Worm (Caenorhabditis elegans) whole organism, L4 larva: ENCODE measurements around the gene hipr-1.

Source experiments
- F10B5.3 ChIP-seq: sonication (generic microtip); optimal IDR thresholded peaks from 2 replicates; lab custom pipeline; 2016; ENCODE audit warnings: mild to moderate bottlenecking, missing genetic modification characterization, missing compliant biosample characterization
- F26F4.8 ChIP-seq: fragments of 200-800 bp; sonication (Bioruptor generic); conservative IDR thresholded peaks from 2 replicates; pipeline ENCODE4 v1.3.6; 2022; ENCODE audit warnings: missing genetic modification characterization, missing compliant biosample characterization
- F44E2.7 ChIP-seq: fragments of 200-800 bp; sonication (Bioruptor generic); IDR thresholded peaks from 2 replicates; pipeline ENCODE4 v2.1.2; 2022; ENCODE audit warnings: missing genetic modification characterization, missing compliant biosample characterization
- ZK546.5 ChIP-seq, 2 experiments: sonication (generic microtip); optimal IDR thresholded peaks; 2 replicates each; lab custom pipeline; 2017; ENCODE audit warnings: missing biosample characterization in 2 of 2, missing genetic modification characterization in 2 of 2
- aha-1 ChIP-seq: fragments of 150-350 bp; peaks from one replicate; lab custom pipeline; 2014; ENCODE audit warnings: missing biosample characterization, missing genetic modification characterization
- ceh-44 ChIP-seq: fragments of 200-800 bp; sonication (Bioruptor generic); IDR thresholded peaks from 2 replicates; pipeline ENCODE4 v1.3.6; 2022; ENCODE audit warnings: missing genetic modification reagents, missing genetic modification characterization, missing compliant biosample characterization
- ces-1 ChIP-seq: fragments of 150-350 bp; sonication (generic microtip); optimal IDR thresholded peaks from 4 replicates; lab custom pipeline; 2014; ENCODE audit warnings: missing biosample characterization, missing genetic modification reagents, missing genetic modification characterization
- ctbp-1 ChIP-seq: fragments of 200-800 bp; sonication (Bioruptor generic); IDR thresholded peaks from 2 replicates; pipeline ENCODE4 v1.3.6; 2022; ENCODE audit warnings: missing genetic modification reagents, missing genetic modification characterization, missing compliant biosample characterization
- daf-12 ChIP-seq: fragments of 150-350 bp; optimal IDR thresholded peaks from 2 replicates; lab custom pipeline; 2014; ENCODE audit warnings: missing biosample characterization, missing genetic modification reagents, missing genetic modification characterization
- daf-16 ChIP-seq, 3 experiments: sonication (generic microtip); optimal IDR thresholded peaks; 2 replicates each; lab custom pipeline; 2016 to 2017; ENCODE audit warnings: missing genetic modification characterization in 3 of 3, missing genetic modification reagents in 3 of 3, mild to moderate bottlenecking in 2 of 3, missing compliant biosample characterization in 2 of 3, missing biosample characterization in 1 of 3, moderate library complexity in 1 of 3
- dmd-6 ChIP-seq: fragments of 200-800 bp; sonication (Bioruptor generic); IDR thresholded peaks from 2 replicates; pipeline ENCODE4 v1.3.6; 2022; ENCODE audit warnings: missing genetic modification reagents, missing genetic modification characterization, missing compliant biosample characterization
- dpl-1 ChIP-seq: fragments of 150-350 bp; optimal IDR thresholded peaks from 2 replicates; lab custom pipeline; 2014; ENCODE audit warnings: missing biosample characterization, missing genetic modification reagents, missing genetic modification characterization
- duxl-1 ChIP-seq: sonication (generic microtip); optimal IDR thresholded peaks from 2 replicates; lab custom pipeline; 2016; ENCODE audit warnings: mild to moderate bottlenecking, missing genetic modification characterization, moderate library complexity, missing compliant biosample characterization; ENCODE audit not compliant: poor library complexity
- egl-27 ChIP-seq: sonication (generic microtip); optimal IDR thresholded peaks from 3 replicates; lab custom pipeline; 2017; ENCODE audit warnings: missing biosample characterization, missing genetic modification reagents, missing genetic modification characterization
- egl-43 ChIP-seq: fragments of 200-800 bp; sonication (Bioruptor generic); IDR thresholded peaks from 2 replicates; pipeline ENCODE4 v1.3.6; 2022; ENCODE audit warnings: missing genetic modification reagents, missing genetic modification characterization, missing compliant biosample characterization
- hlh-11 ChIP-seq: fragments of 200-800 bp; sonication (Bioruptor generic); optimal IDR thresholded peaks from 2 replicates; lab custom pipeline; 2018; ENCODE audit warnings: mild to moderate bottlenecking, missing genetic modification characterization, missing compliant biosample characterization
- hlh-30 ChIP-seq: sonication (generic microtip); optimal IDR thresholded peaks from 2 replicates; lab custom pipeline; 2017; ENCODE audit warnings: antibody characterized with exemption, mild to moderate bottlenecking, missing genetic modification characterization, missing compliant biosample characterization; ENCODE audit not compliant: insufficient read depth
- hmg-1.1 ChIP-seq: fragments of 200-800 bp; sonication (Bioruptor generic); IDR thresholded peaks from 2 replicates; pipeline ENCODE4 v1.3.6; 2022; ENCODE audit warnings: missing genetic modification reagents, missing genetic modification characterization, missing compliant biosample characterization
- lin-38 ChIP-seq: fragments of 200-800 bp; sonication (Bioruptor generic); IDR thresholded peaks from 2 replicates; pipeline ENCODE4 v1.3.6; 2022; ENCODE audit warnings: missing genetic modification reagents, missing genetic modification characterization, missing compliant biosample characterization
- lsy-2 ChIP-seq, 2 experiments: fragments of 150-350 bp in 1 of 2; sonication (generic microtip) in 1 of 2; optimal IDR thresholded peaks; 2 replicates each; lab custom pipeline; 2014 to 2017; ENCODE audit warnings: missing biosample characterization in 2 of 2, missing genetic modification characterization in 2 of 2
- mdl-1 ChIP-seq, 2 experiments: fragments of 150-350 bp in 1 of 2; sonication (generic microtip) in 1 of 2; optimal IDR thresholded peaks; 2 replicates each; lab custom pipeline; 2014 to 2017; ENCODE audit warnings: missing biosample characterization in 2 of 2, missing genetic modification characterization in 2 of 2
- mep-1 ChIP-seq: fragments of 150-350 bp; sonication (generic microtip); optimal IDR thresholded peaks from 3 replicates; lab custom pipeline; 2014; ENCODE audit warnings: missing biosample characterization, missing genetic modification characterization
- mxl-2 ChIP-seq: fragments of 200-800 bp; sonication (Bioruptor generic); conservative IDR thresholded peaks from 2 replicates; pipeline ENCODE4 v1.3.6; 2022; ENCODE audit warnings: missing genetic modification reagents, missing genetic modification characterization, missing compliant biosample characterization
- mxl-3 ChIP-seq: fragments of 200-800 bp; sonication (Bioruptor generic); optimal IDR thresholded peaks from 2 replicates; lab custom pipeline; 2018; ENCODE audit warnings: mild to moderate bottlenecking, missing genetic modification characterization, missing compliant biosample characterization
- nhr-11 ChIP-seq: fragments of 150-350 bp; optimal IDR thresholded peaks from 2 replicates; lab custom pipeline; 2014; ENCODE audit warnings: missing biosample characterization, missing genetic modification characterization
- nhr-237 ChIP-seq: sonication (generic microtip); optimal IDR thresholded peaks from 2 replicates; lab custom pipeline; 2017; ENCODE audit warnings: missing biosample characterization, missing genetic modification characterization
- nhr-48 ChIP-seq: sonication (generic microtip); optimal IDR thresholded peaks from 2 replicates; lab custom pipeline; 2016; ENCODE audit warnings: mild to moderate bottlenecking, missing genetic modification characterization, missing compliant biosample characterization
- nhr-6 ChIP-seq: fragments of 150-350 bp; optimal IDR thresholded peaks from 2 replicates; lab custom pipeline; 2014; ENCODE audit warnings: missing biosample characterization, missing genetic modification characterization
- pha-4 ChIP-seq, 2 experiments: fragments of 150-350 bp in 1 of 2; fragments of 200-800 bp in 1 of 2; sonication (Bioruptor generic) in 1 of 2; IDR thresholded peaks in 1 of 2; optimal IDR thresholded peaks in 1 of 2; 2 replicates each; pipeline versions ENCODE4 v1.3.6 to Lab custom; 2014 to 2022; ENCODE audit warnings: missing genetic modification characterization in 2 of 2, missing genetic modification reagents in 2 of 2, missing biosample characterization in 1 of 2, missing compliant biosample characterization in 1 of 2
- php-3 ChIP-seq: fragments of 200-800 bp; sonication (Bioruptor generic); IDR thresholded peaks from 2 replicates; pipeline ENCODE4 v1.3.6; 2022; ENCODE audit warnings: missing genetic modification reagents, missing genetic modification characterization, missing compliant biosample characterization
- rbr-2 ChIP-seq: sonication (generic microtip); optimal IDR thresholded peaks from 2 replicates; lab custom pipeline; 2016; ENCODE audit warnings: missing genotype, missing genetic modification characterization, missing compliant biosample characterization
- snpc-1.2 ChIP-seq: fragments of 200-800 bp; sonication (Bioruptor generic); IDR thresholded peaks from 2 replicates; pipeline ENCODE4 v1.3.6; 2022; ENCODE audit warnings: missing genetic modification reagents, missing genetic modification characterization, missing compliant biosample characterization
- snpc-4 ChIP-seq: fragments of 150-350 bp; optimal IDR thresholded peaks from 2 replicates; lab custom pipeline; 2014; ENCODE audit warnings: missing biosample characterization, missing genetic modification characterization
- tag-97 ChIP-seq: fragments of 200-800 bp; sonication (Bioruptor generic); IDR thresholded peaks from 2 replicates; pipeline ENCODE4 v1.3.6; 2022; ENCODE audit warnings: missing genetic modification characterization, missing compliant biosample characterization
- tra-1 ChIP-seq: fragments of 200-800 bp; sonication (Bioruptor generic); IDR thresholded peaks from 2 replicates; pipeline ENCODE4 v1.3.6; 2022; ENCODE audit warnings: missing genetic modification reagents, missing genetic modification characterization, missing compliant biosample characterization
- unc-130 ChIP-seq: sonication (generic microtip); optimal IDR thresholded peaks from 2 replicates; lab custom pipeline; 2016; ENCODE audit warnings: missing genetic modification reagents, missing genetic modification characterization, missing compliant biosample characterization
- unc-62 ChIP-seq, 3 experiments: fragments of 150-350 bp in 1 of 3; sonication (generic microtip); optimal IDR thresholded peaks in 2 of 3; peaks in 1 of 3; 1 replicate in 1 of 3; 2 replicates in 2 of 3; lab custom pipeline; 2014 to 2017; ENCODE audit warnings: missing biosample characterization in 3 of 3, missing genetic modification characterization in 3 of 3, missing genetic modification reagents in 3 of 3, missing genotype in 1 of 3
- zag-1 ChIP-seq: fragments of 150-350 bp; optimal IDR thresholded peaks from 2 replicates; lab custom pipeline; 2014; ENCODE audit warnings: missing biosample characterization, missing genetic modification characterization
- zip-2 ChIP-seq: fragments of 150-350 bp; optimal IDR thresholded peaks from 2 replicates; lab custom pipeline; 2014; ENCODE audit warnings: missing biosample characterization, missing genetic modification characterization

The hipr-1 gene

ce11 chrIII:8762016-8762415 lies 42.0 kb downstream of the hipr-1 start:
- TF ChIP-seq egl-27 (tag; lab: Kevin White, UChicago) (no peak), unc-62 (GFP tag; optimal IDR thresholded peaks at IDR 0.05 in 1 of 2; lab: Kevin White, UChicago) (peak in 1 of 2 experiments; percentile 91), unc-62 (tag; optimal IDR thresholded peaks at IDR 0.05; lab: Kevin White, UChicago) (no peak), dmd-6 (peak; percentile 32)

- TF ChIP-seq rbr-2 (tag; lab: Kevin White, UChicago) (no peak), lsy-2 (tag; optimal IDR thresholded peaks at IDR 0.05; lab: Kevin White, UChicago) (peak in 1 of 2 experiments; percentile 45)
Observed at ce11 chrIII:8763111-8763510, 43.1 kb downstream of the hipr-1 start.

ce11 chrIII:8765030-8765429 lies 45.0 kb downstream of the hipr-1 start:
- TF ChIP-seq mdl-1 (tag; optimal IDR thresholded peaks at IDR 0.05; lab: Kevin White, UChicago) (no peak), mxl-2 (GFP tag; lab: Robert Waterston, UW) (no peak), ZK546.5 (tag; optimal IDR thresholded peaks at IDR 0.05; lab: Kevin White, UChicago) (no peak), lin-38 (GFP tag; lab: Robert Waterston, UW) (no peak), nhr-48 (tag; lab: Kevin White, UChicago) (no peak), nhr-11 (tag; lab: Kevin White, UChicago) (no peak), duxl-1 (tag; lab: Kevin White, UChicago) (no peak), php-3 (GFP tag; lab: Robert Waterston, UW) (no peak), ceh-44 (GFP tag; lab: Robert Waterston, UW) (no peak), zag-1 (no peak), ctbp-1 (GFP tag; lab: Robert Waterston, UW) (no peak), tag-97 (no peak), egl-43 (GFP tag; lab: Robert Waterston, UW) (no peak), snpc-1.2 (no peak)

- no peak for TF ChIP-seq nhr-237
- TF ChIP-seq aha-1 (tag; lab: Kevin White, UChicago): peak; percentile 94
Observed at ce11 chrIII:8766467-8766866, 46.5 kb downstream of the hipr-1 start.

- TF ChIP-seq lsy-2 (tag; optimal IDR thresholded peaks at IDR 0.05; lab: Kevin White, UChicago): no peak
- TF ChIP-seq unc-62 (GFP tag; optimal IDR thresholded peaks at IDR 0.05 in 1 of 2; lab: Kevin White, UChicago): peak in 1 of 2 experiments; percentile 83
- no peak for TF ChIP-seq unc-62 (tag; optimal IDR thresholded peaks at IDR 0.05; lab: Kevin White, UChicago)
- TF ChIP-seq snpc-4: no peak
- TF ChIP-seq mxl-3 (GFP tag; lab: Kevin White, UChicago): peak; percentile 38
- peak; percentile 24 for TF ChIP-seq hlh-30 (tag; lab: Kevin White, UChicago)
- no peak for TF ChIP-seq dpl-1
- TF ChIP-seq aha-1 (tag; lab: Kevin White, UChicago): peak; percentile 85
Observed at ce11 chrIII:8767292-8767829, 47.4 kb downstream of the hipr-1 start, which contains the start of gene mig-22. TSS of gene mig-22 (minus strand) at chrIII:8767342.

- TF ChIP-seq lsy-2 (tag; optimal IDR thresholded peaks at IDR 0.05; lab: Kevin White, UChicago) (peak in 1 of 2 experiments; percentile 58), tra-1 (GFP tag; lab: Robert Waterston, UW) (no peak), nhr-6 (tag; lab: Kevin White, UChicago) (peak; percentile 11), pha-4 (GFP tag; IDR thresholded peaks at IDR 0.05; lab: Robert Waterston, UW) (peak; percentile 39; the same call in 1 of the 2 replicates), pha-4 (tag; optimal IDR thresholded peaks at IDR 0.05; lab: Kevin White, UChicago) (no peak), unc-130 (GFP tag; lab: Kevin White, UChicago) (peak; percentile 72), nhr-48 (tag; lab: Kevin White, UChicago) (peak; percentile 21), daf-12 (no peak), hlh-11 (tag; lab: Kevin White, UChicago) (peak; percentile 33), ces-1 (GFP tag; lab: Kevin White, UChicago) (no peak), zip-2 (no peak), mep-1 (tag; lab: Kevin White, UChicago) (peak; percentile 59), F26F4.8 (no peak), aha-1 (tag; lab: Kevin White, UChicago) (no peak), daf-16 (GFP tag; optimal IDR thresholded peaks at IDR 0.05; lab: Kevin White, UChicago) (no peak), daf-16 (tag; optimal IDR thresholded peaks at IDR 0.05; lab: Kevin White, UChicago) (peak; percentile 65), hmg-1.1 (GFP tag; lab: Robert Waterston, UW) (peak; percentile 65), F10B5.3 (tag; lab: Kevin White, UChicago) (no peak), hlh-30 (tag; lab: Kevin White, UChicago) (peak; percentile 50), F44E2.7 (GFP tag; lab: Robert Waterston, UW) (no peak)
Observed at ce11 chrIII:8767889-8768361, 47.9 kb downstream of the hipr-1 start, which contains the start of gene mtss-1. TSS of gene mtss-1 (plus strand) at chrIII:8768311.
